Worm (Caenorhabditis elegans): Measurements from ENCODE around the gene C17C3.15.

C17C3.15 gene

DNA sequence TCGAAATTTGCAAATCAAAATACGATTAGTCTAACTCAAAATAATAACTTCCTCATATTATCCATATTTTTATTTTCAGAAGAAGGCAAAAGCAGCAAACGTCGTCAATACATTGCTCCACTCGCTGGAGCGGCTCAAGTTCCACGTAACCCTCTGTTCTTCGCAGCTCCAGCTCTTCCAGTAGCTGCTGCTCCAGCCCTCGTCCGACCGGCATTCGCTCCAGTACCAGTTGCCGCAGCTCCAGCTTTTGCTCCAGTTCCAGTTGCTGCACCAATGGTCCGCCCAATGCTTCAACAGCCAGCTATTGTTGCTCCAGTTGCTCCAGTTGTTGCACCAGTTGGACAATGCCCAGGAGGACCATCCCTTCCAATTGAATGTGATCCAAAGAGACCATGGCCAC lies 8.3 kb downstream of the C17C3.15 start:
- TF ChIP-seq swsn-7 (tag; optimal IDR thresholded peaks at IDR 0.05) (no peak), lin-15B (tag; optimal IDR thresholded peaks at IDR 0.05) (no peak), zip-4 (GFP tag; optimal IDR thresholded peaks at IDR 0.05) (no peak), unc-30 (tag; optimal IDR thresholded peaks at IDR 0.05) (no peak), F16B12.6 (tag; optimal IDR thresholded peaks at IDR 0.05) (no peak), hlh-17 (GFP tag; optimal IDR thresholded peaks at IDR 0.05; ENCODE audit: borderline replicate concordance) (no peak), pax-3 (tag; optimal IDR thresholded peaks at IDR 0.05) (no peak), nhr-237 (tag; optimal IDR thresholded peaks at IDR 0.05) (no peak), C16A3.4 (tag; optimal IDR thresholded peaks at IDR 0.05) (no peak), dsc-1 (tag; optimal IDR thresholded peaks at IDR 0.05) (no peak), efl-1 (optimal IDR thresholded peaks at IDR 0.05) (no peak), efl-1 (GFP tag; optimal IDR thresholded peaks at IDR 0.05 in 1 of 2) (no peak), egl-13 (tag; optimal IDR thresholded peaks at IDR 0.05) (no peak), jun-1 (tag; optimal IDR thresholded peaks at IDR 0.05) (no peak), nhr-90 (tag; optimal IDR thresholded peaks at IDR 0.05; ENCODE audit: poor library complexity) (no peak)

DNA sequence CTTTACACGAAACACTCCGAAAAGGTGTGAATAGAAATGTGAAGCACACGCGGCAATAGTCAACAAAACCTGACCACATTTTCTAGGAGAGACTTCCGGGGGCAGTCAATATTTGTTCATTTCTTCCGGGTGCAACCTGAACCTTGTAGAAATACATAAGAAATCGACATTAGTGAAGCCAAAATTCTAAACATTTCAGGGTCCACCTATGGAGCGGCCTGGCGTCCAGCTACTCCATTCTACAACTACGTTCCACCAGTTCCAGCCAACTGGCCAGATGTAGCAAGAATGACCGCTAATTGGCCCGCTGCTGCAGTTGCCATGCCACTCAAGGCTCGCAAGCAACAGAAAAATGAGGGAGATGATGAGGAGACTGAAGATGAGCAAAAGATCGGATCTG lies 8.8 kb downstream of the C17C3.15 start:
- TF ChIP-seq hpl-2 (GFP tag; optimal IDR thresholded peaks at IDR 0.05) (no peak), nhr-77 (tag; optimal IDR thresholded peaks at IDR 0.05) (no peak), aly-2 (tag; optimal IDR thresholded peaks at IDR 0.05) (no peak), egl-13 (tag; optimal IDR thresholded peaks at IDR 0.05) (no peak), C04F5.9 (tag; optimal IDR thresholded peaks at IDR 0.05) (no peak), irx-1 (tag; optimal IDR thresholded peaks at IDR 0.05) (no peak), nhr-12 (tag; optimal IDR thresholded peaks at IDR 0.05) (no peak), fkh-4 (tag; optimal IDR thresholded peaks at IDR 0.05; ENCODE audit: borderline replicate concordance) (no peak), ceh-63 (GFP tag; optimal IDR thresholded peaks at IDR 0.05) (no peak), lin-13 (GFP tag; optimal IDR thresholded peaks at IDR 0.05) (no peak), lir-3 (tag; optimal IDR thresholded peaks at IDR 0.05; ENCODE audit: poor library complexity) (no peak), nhr-20 (tag; optimal IDR thresholded peaks at IDR 0.05) (no peak), swsn-7 (tag; optimal IDR thresholded peaks at IDR 0.05) (no peak), sup-37 (GFP tag; optimal IDR thresholded peaks at IDR 0.05) (no peak), nhr-47 (tag; optimal IDR thresholded peaks at IDR 0.05) (no peak), pag-3 (tag; optimal IDR thresholded peaks at IDR 0.05; ENCODE audit: borderline replicate concordance, insufficient read depth) (no peak), nhr-71 (tag; optimal IDR thresholded peaks at IDR 0.05) (no peak), unc-30 (tag; optimal IDR thresholded peaks at IDR 0.05) (no peak)

- no peak for TF ChIP-seq lir-3 (tag; optimal IDR thresholded peaks at IDR 0.05; ENCODE audit: poor library complexity)
- TF ChIP-seq dpl-1 (GFP tag; optimal IDR thresholded peaks at IDR 0.05) = no peak
- no peak for TF ChIP-seq nhr-84 (tag; optimal IDR thresholded peaks at IDR 0.05)
- TF ChIP-seq efl-3 (GFP tag; optimal IDR thresholded peaks at IDR 0.05) = no peak
- no peak for TF ChIP-seq hpl-2 (GFP tag; optimal IDR thresholded peaks at IDR 0.05)
- no peak for TF ChIP-seq unc-30 (tag; optimal IDR thresholded peaks at IDR 0.05)
- TF ChIP-seq snu-23 (GFP tag; optimal IDR thresholded peaks at IDR 0.05) = no peak
- TF ChIP-seq vab-15 (tag; optimal IDR thresholded peaks at IDR 0.05) = no peak
- no peak for TF ChIP-seq zip-4 (GFP tag; optimal IDR thresholded peaks at IDR 0.05)
- TF ChIP-seq lin-14 (GFP tag; optimal IDR thresholded peaks at IDR 0.05) = no peak
- TF ChIP-seq unc-86 (tag; optimal IDR thresholded peaks at IDR 0.05) = no peak
- no peak for TF ChIP-seq unc-98 (GFP tag; IDR thresholded peaks at IDR 0.05)
- no peak for TF ChIP-seq elt-3 (tag; optimal IDR thresholded peaks at IDR 0.05)
These were observed 11.9 kb downstream of the C17C3.15 start, which contains the start of gene T25E4.2 for ce11 chrII:5582309-5582708. Gene T25E4.2, minus strand, starts transcription at chrII:5582409.
